Fruit fly (Drosophila melanogaster): ENCODE results near the gene CG45493.
"Not testable (repeated sequence)": the region's sequence is repeated elsewhere in the genome, so short reads cannot be mapped to it uniquely, and the experiment has no call there.

DNA sequence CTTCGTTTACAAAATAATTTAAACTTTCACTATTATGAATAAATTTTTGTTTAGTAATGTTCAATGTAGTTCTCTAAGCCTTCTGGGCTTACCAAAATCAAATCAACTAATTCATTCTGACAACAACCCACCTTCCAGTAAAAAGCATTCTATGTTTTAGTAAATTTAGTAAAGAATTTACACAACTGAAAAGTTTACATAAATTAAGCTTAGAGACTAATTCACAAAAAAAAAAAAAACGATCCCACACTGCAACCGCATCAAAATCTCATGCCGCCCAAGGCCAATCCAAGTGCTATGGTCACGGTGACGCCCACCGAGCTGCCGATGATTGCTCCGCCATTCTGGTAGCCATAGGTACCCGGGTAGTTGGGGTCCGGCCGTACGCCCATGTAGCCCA is 4.8 kb upstream of the CG45493 start, which contains the start of gene CG45494:
- not testable (repeated sequence) for TF ChIP-seq CG8478, CTCF (optimal IDR thresholded peaks at IDR 0.05)
